Fruit fly (Drosophila melanogaster): Measurements from ENCODE around the gene CG13045.

DNA sequence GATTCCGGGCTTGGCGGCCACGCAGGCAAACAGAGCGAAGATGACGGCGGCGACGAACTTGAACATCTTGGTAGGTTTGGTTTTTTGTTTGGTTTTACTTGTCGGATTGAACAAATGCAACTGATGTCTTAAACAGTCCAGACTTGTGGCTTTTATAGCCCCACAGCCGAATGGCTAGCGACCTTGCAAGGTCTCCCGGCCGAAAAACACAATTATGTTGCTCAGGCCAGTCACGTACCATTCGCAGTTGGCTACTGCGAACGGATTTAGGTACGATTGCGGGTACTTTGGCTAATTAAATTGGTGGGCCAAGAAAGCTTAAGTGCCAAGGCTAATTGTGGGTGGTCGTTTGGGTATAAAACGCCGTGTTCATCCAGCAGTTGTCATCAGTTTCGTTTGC lies 25.8 kb downstream of the CG13045 start, which contains the start of the genes CG13051 and CG13069:
- TF ChIP-seq cnc (optimal IDR thresholded peaks at IDR 0.05) = no peak
- TF ChIP-seq CG14711 (tag; optimal IDR thresholded peaks at IDR 0.05) = no peak
- no peak for TF ChIP-seq bab1 (GFP tag; optimal IDR thresholded peaks at IDR 0.05)
- no peak for TF ChIP-seq CG5204 (GFP tag; optimal IDR thresholded peaks at IDR 0.05)
- TF ChIP-seq Mnt (GFP tag; optimal IDR thresholded peaks at IDR 0.05) = no peak
- no peak for TF ChIP-seq CG11617 (GFP tag; optimal IDR thresholded peaks at IDR 0.05)
- TF ChIP-seq pad (GFP tag; optimal IDR thresholded peaks at IDR 0.05) = no peak
- no peak for TF ChIP-seq cic (GFP tag; optimal IDR thresholded peaks at IDR 0.05)
- TF ChIP-seq CG7045 (GFP tag; optimal IDR thresholded peaks at IDR 0.05) = no peak
- TF ChIP-seq Crg-1 (GFP tag; optimal IDR thresholded peaks at IDR 0.05) = no peak
- no peak for TF ChIP-seq CG1620 (GFP tag; optimal IDR thresholded peaks at IDR 0.05)
